Fruit fly (Drosophila melanogaster): Measurements from ENCODE around the gene Tace.

- TF ChIP-seq EcR (GFP tag; optimal IDR thresholded peaks at IDR 0.05) (no peak), Pif1A (GFP tag; optimal IDR thresholded peaks at IDR 0.05) (no peak), CG32121 (GFP tag; IDR thresholded peaks at IDR 0.05) (no peak), rn (GFP tag; IDR thresholded peaks at IDR 0.05) (no peak), CG15710 (tag; optimal IDR thresholded peaks at IDR 0.05) (no peak), gl (tag; optimal IDR thresholded peaks at IDR 0.05) (no peak), CG4496 (GFP tag; IDR thresholded peaks at IDR 0.05) (no peak), CG12605 (GFP tag; IDR thresholded peaks at IDR 0.05) (no peak), fd96Ca (GFP tag; IDR thresholded peaks at IDR 0.05) (no peak)
These were observed 7.2 kb upstream of the Tace start, which contains the start of gene Acph-1 for dm6 chr3R:29993134-29993533.

Data from whole organism, pupa.